Fruit fly (Drosophila melanogaster) ovary, adult (tissue): ENCODE results near the gene beta-PheRS.

Source experiments
- CG17801 ChIP-seq: fragments of 200-800 bp; optimal IDR thresholded peaks from 2 replicates; lab custom pipeline; 2019; ENCODE audit warnings: missing biosample characterization, mild to moderate bottlenecking, missing genetic modification characterization, moderate library complexity; ENCODE audit not compliant: partially characterized antibody

Gene beta-PheRS

DNA sequence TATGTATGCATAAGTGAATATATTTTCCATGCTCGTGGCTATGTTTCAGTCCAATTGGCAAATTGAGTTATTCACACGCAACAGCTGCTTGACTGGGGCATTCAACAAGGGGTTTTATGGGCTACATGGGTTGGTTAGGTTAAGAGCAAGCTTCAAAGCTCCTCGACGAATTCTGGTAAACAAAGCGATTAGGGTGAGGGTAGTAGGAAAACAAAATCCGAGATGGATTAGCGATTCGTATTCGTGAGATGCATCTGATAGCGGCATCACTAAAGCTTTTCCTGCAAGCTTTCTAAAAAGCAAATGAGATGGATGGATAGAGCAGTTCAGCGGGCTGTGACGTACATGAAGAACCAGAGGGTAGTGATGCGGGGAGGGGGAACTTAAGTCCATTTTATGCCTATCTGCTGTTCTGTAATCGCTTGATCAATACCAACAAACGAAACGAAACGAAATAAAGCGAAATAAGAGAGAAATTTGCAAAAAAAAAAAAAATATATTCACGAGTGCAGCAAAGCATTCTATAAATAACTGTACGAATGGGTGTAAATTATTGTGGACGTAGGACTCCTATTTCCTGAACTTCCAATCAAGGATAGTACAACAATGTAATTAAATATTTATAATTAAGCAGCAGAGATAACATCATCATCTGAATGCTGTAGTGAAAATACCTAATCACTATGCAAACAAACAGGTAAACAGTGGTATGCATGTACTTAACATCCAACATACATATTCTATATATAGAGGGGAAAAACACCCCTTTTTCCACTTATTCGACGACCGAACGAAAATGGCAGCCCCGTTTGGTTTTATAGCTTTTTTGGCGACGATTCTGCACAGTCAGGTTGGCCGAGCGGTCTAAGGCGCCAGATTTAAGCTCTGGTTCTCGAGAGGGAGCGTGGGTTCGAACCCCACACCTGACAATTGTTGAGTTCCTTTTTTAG is 12.2 kb upstream of the beta-PheRS start:
- TF ChIP-seq CG17801 (GFP tag; lab: Kevin White, UChicago), result peak; percentile 26

DNA sequence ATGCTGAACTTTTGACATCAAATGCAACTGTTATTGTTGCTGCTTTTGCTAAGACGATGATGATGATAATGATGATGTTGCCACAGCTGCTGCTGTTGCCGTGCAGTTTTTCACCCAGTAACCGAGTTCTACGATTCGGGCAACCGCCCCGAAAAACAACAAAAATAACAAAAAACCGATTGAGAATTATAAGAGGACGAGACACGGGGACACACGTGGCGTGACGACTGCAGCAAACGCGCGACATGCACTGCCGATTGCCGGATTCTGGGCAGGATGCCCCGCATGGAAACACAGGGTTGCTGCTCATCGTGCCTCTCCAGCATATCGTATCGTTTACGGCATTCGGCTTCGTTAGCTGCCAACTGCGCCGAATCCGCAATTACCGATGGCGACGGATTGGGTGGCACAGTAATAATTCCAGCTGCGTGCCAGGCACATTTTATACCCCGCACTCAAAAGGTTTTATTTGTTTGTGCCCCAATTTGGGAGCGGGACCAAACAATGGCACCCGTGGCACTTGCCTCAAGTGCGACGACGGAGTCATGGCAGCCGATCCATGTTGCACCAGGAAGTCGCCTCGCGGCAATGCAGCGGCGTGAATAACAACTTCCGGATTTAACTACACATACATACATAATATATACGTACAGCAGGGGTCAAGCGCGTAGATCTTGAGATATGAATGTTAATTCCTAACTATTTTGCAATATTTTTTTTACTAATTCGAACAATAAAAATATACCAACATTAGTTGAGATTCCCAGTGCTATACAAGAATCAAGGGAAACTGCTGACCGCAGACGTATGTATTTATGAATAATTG is 11.3 kb upstream of the beta-PheRS start:
- TF ChIP-seq CG17801 (GFP tag; lab: Kevin White, UChicago), result no peak

- no peak for TF ChIP-seq CG17801 (GFP tag; lab: Kevin White, UChicago)
Measured at dm6 chr3R:24262923-24263322, 10.4 kb upstream of the beta-PheRS start.

DNA sequence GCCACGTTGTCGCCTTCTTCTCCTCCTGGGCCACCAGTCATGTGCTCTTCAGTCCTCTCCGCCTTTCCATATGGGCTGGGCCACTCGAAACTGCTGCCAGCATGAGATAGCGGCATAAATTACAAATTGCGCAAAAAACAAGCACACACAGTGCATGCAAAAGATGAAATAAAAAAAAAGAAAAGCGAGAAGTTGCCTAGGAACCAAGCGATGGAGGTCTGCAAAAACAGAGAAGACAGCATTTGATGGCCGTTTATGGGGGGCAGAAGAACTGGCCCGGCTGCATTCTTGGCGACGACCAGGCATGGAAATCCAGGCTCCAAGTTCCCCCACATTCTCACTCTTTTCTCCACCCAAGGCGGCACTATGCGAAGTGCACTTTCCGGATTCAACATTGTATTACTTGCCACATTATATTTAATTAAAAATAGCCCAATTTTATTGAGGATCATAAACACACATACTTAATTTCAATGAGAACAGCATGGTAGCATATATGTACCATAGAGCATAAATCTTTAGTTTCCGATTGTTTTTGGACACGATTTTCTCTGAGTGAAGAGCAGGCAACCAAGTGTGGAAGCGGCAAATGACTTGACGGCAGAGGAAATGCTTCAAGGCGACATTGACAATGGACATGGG is 9.0 kb upstream of the beta-PheRS start:
- no peak for TF ChIP-seq CG17801 (GFP tag; lab: Kevin White, UChicago)

DNA sequence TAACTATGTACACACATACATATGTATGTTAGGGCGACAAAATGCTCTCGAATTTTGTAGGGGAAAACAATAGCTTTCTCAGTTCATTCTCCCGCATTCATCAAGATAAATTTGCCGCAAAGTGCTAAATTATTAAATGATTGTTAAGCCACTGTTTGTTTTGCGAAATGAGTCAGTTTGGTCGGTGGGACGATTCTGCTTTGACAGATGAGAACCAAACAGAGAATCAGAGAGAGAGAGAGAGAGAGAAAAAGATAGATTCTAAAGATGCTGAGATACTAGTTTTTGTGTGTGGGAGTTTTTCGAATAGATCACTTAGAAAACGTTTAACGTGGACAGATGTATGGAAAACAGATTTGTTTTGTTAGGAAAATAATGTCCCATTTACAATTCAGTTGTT is 7.9 kb upstream of the beta-PheRS start:
- no peak for TF ChIP-seq CG17801 (GFP tag; lab: Kevin White, UChicago)

DNA sequence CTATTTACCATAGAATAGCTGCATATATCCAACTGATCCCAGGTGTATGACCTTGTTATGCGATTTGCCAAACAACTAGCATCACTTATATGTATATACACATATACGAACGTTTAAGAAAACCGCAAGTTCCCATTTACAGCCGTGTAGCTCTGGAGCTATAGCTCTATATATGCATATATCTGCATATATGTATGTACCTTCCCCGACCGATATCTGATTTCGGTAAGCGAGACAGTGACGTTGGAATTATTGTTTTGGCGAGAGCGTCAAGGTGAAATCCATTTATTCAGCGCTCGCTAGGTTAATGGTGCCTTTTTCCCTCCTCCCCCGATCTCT is 7.5 kb upstream of the beta-PheRS start:
- TF ChIP-seq CG17801 (GFP tag; lab: Kevin White, UChicago), result no peak

- TF ChIP-seq CG17801 (GFP tag; lab: Kevin White, UChicago), result peak; percentile 96
Measured at dm6 chr3R:24259278-24260040, 7.0 kb upstream of the beta-PheRS start.

- no peak for TF ChIP-seq CG17801 (GFP tag; lab: Kevin White, UChicago)
Measured at dm6 chr3R:24258333-24258732, 5.9 kb upstream of the beta-PheRS start.

- no peak for TF ChIP-seq CG17801 (GFP tag; lab: Kevin White, UChicago)
Measured at dm6 chr3R:24234721-24235120, 17.8 kb downstream of the beta-PheRS start.

DNA sequence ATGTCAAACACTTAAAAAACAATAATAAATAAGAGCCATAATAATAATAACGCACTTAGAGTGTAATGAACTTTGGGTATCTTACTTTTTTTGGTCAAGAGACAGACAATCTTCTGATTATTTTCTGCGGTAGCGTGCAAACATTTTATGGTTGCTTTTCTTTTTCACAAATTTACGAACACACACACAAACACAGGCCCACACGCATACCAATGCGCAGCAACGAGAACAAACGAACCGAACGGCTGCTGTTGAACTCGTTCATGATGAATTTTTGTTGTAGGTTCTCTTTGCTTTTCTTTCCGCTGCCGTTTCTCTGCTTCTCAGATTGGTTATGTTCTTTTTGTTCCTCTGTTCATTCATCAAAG is 18.3 kb downstream of the beta-PheRS start:
- TF ChIP-seq CG17801 (GFP tag; lab: Kevin White, UChicago), result no peak

- peak; percentile 18 for TF ChIP-seq CG17801 (GFP tag; lab: Kevin White, UChicago)
Measured at dm6 chr3R:24233366-24234161, 18.9 kb downstream of the beta-PheRS start.

DNA sequence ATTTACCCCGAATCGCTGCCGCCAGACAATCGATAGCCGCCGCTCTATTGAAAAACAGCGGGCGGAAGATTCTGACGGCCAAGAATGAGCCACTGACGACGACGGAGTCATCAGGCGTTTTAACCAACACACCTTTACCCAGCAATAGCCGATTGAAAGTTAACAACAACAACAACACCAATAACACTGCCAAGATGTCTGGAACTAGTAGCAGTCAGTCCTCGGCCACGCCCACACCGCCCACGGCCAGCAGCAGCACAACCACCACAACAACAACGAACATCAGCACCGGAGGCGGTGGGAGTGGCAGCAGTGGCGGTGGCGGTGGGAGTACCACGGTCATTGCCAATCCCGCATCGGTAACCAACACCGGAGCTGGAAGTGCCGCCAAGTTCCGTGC is 20.6 kb downstream of the beta-PheRS start:
- no peak for TF ChIP-seq CG17801 (GFP tag; lab: Kevin White, UChicago)

- no peak for TF ChIP-seq CG17801 (GFP tag; lab: Kevin White, UChicago)
Measured at dm6 chr3R:24231206-24231502, 21.3 kb downstream of the beta-PheRS start.
